Fruit fly (Drosophila melanogaster): ENCODE measurements around the gene Orc5.

DNA sequence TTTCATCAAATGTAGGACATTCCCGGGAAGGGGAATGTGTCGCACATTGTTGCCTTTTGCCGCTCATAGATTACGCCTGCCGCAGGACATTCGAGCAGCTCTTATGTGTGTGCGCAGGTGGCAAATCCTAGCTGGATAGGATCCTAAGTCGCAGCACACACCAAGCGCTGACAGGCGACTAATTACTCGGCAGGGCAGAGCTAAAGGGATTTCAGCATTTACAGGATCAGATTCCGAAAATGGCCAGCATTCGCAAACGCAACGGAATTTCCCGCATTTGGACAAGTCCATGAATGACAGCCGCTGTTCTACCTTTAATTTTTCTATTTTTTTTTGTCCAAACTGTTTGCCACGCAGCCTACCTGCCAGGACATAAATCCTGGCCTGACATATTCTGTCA is 38.0 kb downstream of the Orc5 start:
- TF ChIP-seq fru (optimal IDR thresholded peaks at IDR 0.05) (no peak), H2.0 (GFP tag; IDR thresholded peaks at IDR 0.05) (no peak), Tbp (GFP tag; optimal IDR thresholded peaks at IDR 0.05) (no peak), twi (tag; optimal IDR thresholded peaks at IDR 0.05) (no peak), Fer2 (tag; optimal IDR thresholded peaks at IDR 0.05) (no peak), gsb-n (tag; optimal IDR thresholded peaks at IDR 0.05) (no peak), CG2202 (tag; optimal IDR thresholded peaks at IDR 0.05) (no peak), Atf-2 (GFP tag; optimal IDR thresholded peaks at IDR 0.05) (no peak)

All from whole organism, embryonic.